Fruit fly (Drosophila melanogaster) Kc167 (cell line): ENCODE measurements around the gene sun.

Experiments used
- Myc ChIP-seq: fragments of >200 bp; optimal IDR thresholded peaks from 2 replicates; lab custom pipeline; 2017; ENCODE audit warnings: missing external identifiers
- Sin3A ChIP-seq: fragments of >200 bp; optimal IDR thresholded peaks from 2 replicates; lab custom pipeline; 2018; ENCODE audit warnings: missing external identifiers
- h ChIP-seq: fragments of >200 bp; optimal IDR thresholded peaks from 3 replicates; lab custom pipeline; 2018; ENCODE audit warnings: missing external identifiers
- insv ChIP-seq: fragments of >200 bp; optimal IDR thresholded peaks from 3 replicates; lab custom pipeline; 2018; ENCODE audit warnings: missing external identifiers
- psq ChIP-seq: fragments of >200 bp; optimal IDR thresholded peaks from 2 replicates; lab custom pipeline; 2017; ENCODE audit warnings: missing external identifiers
- ttk ChIP-seq: sonication (Bioruptor generic); optimal IDR thresholded peaks from 2 replicates; lab custom pipeline; 2017; ENCODE audit warnings: missing external identifiers

DNA sequence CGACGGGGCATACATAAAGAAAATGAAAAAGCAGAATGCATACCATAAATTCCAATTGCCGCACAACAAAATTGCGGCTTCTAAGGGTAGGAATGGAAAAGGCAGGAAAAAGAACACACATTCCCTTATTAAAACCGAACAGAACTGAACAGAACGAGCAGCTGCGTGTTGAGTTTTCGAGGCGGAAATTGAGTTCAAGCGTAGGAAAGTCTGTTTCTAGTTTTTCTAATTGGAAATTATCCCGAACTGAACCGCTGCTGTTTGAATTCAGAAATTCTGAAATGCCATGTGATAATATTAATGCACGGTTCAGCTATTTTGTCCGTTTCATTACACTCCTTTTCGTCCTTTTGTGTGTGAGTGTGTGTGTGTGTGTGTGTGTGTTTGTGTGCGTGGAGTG lies 32.2 kb downstream of the sun start:
- TF ChIP-seq Sin3A (no peak), Myc (no peak), psq (no peak), h (lab: Kevin White, UChicago) (no peak), insv (no peak), ttk (no peak)
